Worm (Caenorhabditis elegans) whole organism, young adult: Measurements from ENCODE around the gene kin-26.

ENCODE experiments used
- B0336.3 ChIP-seq: fragments of 200-800 bp; sonication (Bioruptor generic); IDR thresholded peaks from 2 replicates; pipeline ENCODE4 v1.3.6; 2022; ENCODE audit warnings: missing genetic modification characterization, missing compliant biosample characterization
- F33H1.4 ChIP-seq: fragments of 200-800 bp; sonication (Bioruptor generic); IDR thresholded peaks from 2 replicates; pipeline ENCODE4 v1.3.6; 2022; ENCODE audit warnings: missing genetic modification reagents, missing genetic modification characterization, missing compliant biosample characterization
- akir-1 ChIP-seq: fragments of 200-800 bp; sonication (Bioruptor generic); optimal IDR thresholded peaks from 2 replicates; lab custom pipeline; 2018; ENCODE audit warnings: mild to moderate bottlenecking, missing genetic modification characterization, moderate library complexity, missing compliant biosample characterization
- ama-1 ChIP-seq, 3 experiments: fragments of 150-350 bp in 1 of 3; sonication (generic microtip) in 2 of 3; optimal IDR thresholded peaks; 2 replicates each; lab custom pipeline; 2014 to 2018; ENCODE audit warnings: missing biosample characterization in 2 of 3, missing genetic modification characterization in 2 of 3, missing genetic modification reagents in 2 of 3
- ceh-27 ChIP-seq: fragments of 200-800 bp; sonication (Bioruptor generic); optimal IDR thresholded peaks from 2 replicates; lab custom pipeline; 2018; ENCODE audit warnings: mild to moderate bottlenecking, missing genetic modification characterization, moderate library complexity, missing compliant biosample characterization
- dox-1 ChIP-seq: fragments of 200-800 bp; sonication (Bioruptor generic); IDR thresholded peaks from 2 replicates; pipeline ENCODE4 v1.3.6; 2022; ENCODE audit warnings: missing genetic modification reagents, missing genetic modification characterization, missing compliant biosample characterization
- ets-4 ChIP-seq: fragments of 200-800 bp; sonication (Bioruptor generic); optimal IDR thresholded peaks from 2 replicates; lab custom pipeline; 2018; ENCODE audit warnings: mild to moderate bottlenecking, missing genetic modification characterization, missing compliant biosample characterization
- mcd-1 ChIP-seq: fragments of 200-800 bp; sonication (Bioruptor generic); IDR thresholded peaks from 2 replicates; pipeline ENCODE4 v1.3.6; 2022; ENCODE audit warnings: missing genetic modification reagents, missing genetic modification characterization, missing compliant biosample characterization
- nfya-2 ChIP-seq: fragments of 200-800 bp; sonication (Bioruptor generic); IDR thresholded peaks from 2 replicates; pipeline ENCODE4 v1.3.6; 2022; ENCODE audit warnings: missing genetic modification reagents, missing genetic modification characterization, missing compliant biosample characterization
- snpc-4 ChIP-seq, 5 experiments: fragments of 150-350 bp in 1 of 5; sonication (generic microtip) in 4 of 5; optimal IDR thresholded peaks; 2 replicates each; lab custom pipeline; 2014 to 2018; ENCODE audit warnings: missing genetic modification characterization in 5 of 5, missing biosample characterization in 3 of 5, antibody characterized with exemption in 2 of 5, mild to moderate bottlenecking in 2 of 5, missing compliant biosample characterization in 2 of 5, missing genotype in 2 of 5, moderate library complexity in 2 of 5, missing genetic modification reagents in 1 of 5
- sptf-2 ChIP-seq: fragments of 200-800 bp; sonication (Bioruptor generic); optimal IDR thresholded peaks from 2 replicates; lab custom pipeline; 2018; ENCODE audit warnings: mild to moderate bottlenecking, missing genetic modification characterization, missing compliant biosample characterization

DNA sequence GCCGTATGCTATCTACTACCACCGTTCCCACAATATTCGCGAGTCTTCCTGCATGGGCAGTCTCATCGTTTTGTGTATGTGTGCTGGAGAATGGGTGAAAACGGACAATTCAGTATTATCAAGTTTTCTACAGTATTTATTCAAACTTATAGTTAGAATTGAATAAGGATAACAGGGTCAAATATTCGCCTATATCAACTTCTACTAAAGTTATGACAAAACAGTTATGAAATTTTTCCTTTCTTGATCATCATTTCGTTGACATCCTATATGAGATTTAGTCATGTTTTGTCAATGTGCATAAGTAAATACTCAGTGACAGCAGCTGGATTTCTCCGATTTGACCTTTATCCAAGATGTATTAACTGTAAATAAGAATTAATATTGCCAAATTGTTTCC lies 26.4 kb downstream of the kin-26 start:
- TF ChIP-seq ceh-27 (no peak), mcd-1 (GFP tag; lab: Robert Waterston, UW) (no peak), ama-1 (optimal IDR thresholded peaks at IDR 0.05; lab: Kevin White, UChicago) (no peak), ama-1 (GFP tag; optimal IDR thresholded peaks at IDR 0.05; lab: Kevin White, UChicago) (no peak), dox-1 (GFP tag; lab: Robert Waterston, UW) (no peak), B0336.3 (GFP tag; lab: Robert Waterston, UW) (no peak), F33H1.4 (GFP tag; lab: Robert Waterston, UW) (no peak), snpc-4 (GFP tag; optimal IDR thresholded peaks at IDR 0.05; lab: Kevin White, UChicago) (no peak), snpc-4 (tag; optimal IDR thresholded peaks at IDR 0.05; lab: Kevin White, UChicago) (no peak), nfya-2 (no peak), sptf-2 (no peak), akir-1 (GFP tag; lab: Kevin White, UChicago) (no peak), ets-4 (GFP tag; lab: Kevin White, UChicago) (no peak)
